Worm (Caenorhabditis elegans): ENCODE results near the gene nspa-10.
A peak's percentile ranks its signal among the peaks of the same experiment; 100 is the strongest.

nspa-10 gene

DNA sequence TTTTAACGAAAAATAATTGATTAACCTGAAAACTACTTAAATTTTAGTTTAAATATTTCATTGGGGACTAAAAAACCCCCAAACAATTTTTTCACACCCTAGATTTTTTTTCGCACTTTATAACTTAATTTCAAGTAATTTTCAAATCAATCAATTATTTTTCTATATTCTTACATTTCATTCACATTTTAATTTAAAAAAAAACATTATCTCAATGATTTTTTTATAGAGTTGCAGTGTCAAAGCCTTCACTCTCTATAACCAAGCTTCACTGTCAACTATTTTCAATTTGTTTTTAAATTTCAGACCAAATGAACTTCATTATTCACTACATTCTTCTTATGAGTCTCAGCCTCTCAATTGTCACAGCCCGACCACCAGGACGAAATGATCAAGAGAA, 23.7 kb downstream of the nspa-10 start, which contains the start of gene Y50E8A.1:
Y50E8A.1 (plus strand) TSS at position 301 of the 400 bp plus-strand sequence.
- TF ChIP-seq nhr-237 (tag; optimal IDR thresholded peaks at IDR 0.05): no peak
- no peak for TF ChIP-seq fkh-10 (GFP tag; optimal IDR thresholded peaks at IDR 0.05)
- TF ChIP-seq sea-2 (GFP tag; optimal IDR thresholded peaks at IDR 0.05): no peak
- no peak for TF ChIP-seq aly-2 (tag; optimal IDR thresholded peaks at IDR 0.05)
- TF ChIP-seq nhr-11 (tag; optimal IDR thresholded peaks at IDR 0.05): no peak
- no peak for TF ChIP-seq nfya-1 (tag; optimal IDR thresholded peaks at IDR 0.05; ENCODE audit: insufficient read depth)
- TF ChIP-seq ceh-16 (tag; optimal IDR thresholded peaks at IDR 0.05): no peak
- TF ChIP-seq elt-2 (tag; optimal IDR thresholded peaks at IDR 0.05): no peak

ce11 chrV:14725409-14725808, 24.8 kb downstream of the nspa-10 start:
- TF ChIP-seq sea-2 (GFP tag; optimal IDR thresholded peaks at IDR 0.05) (no peak), nhr-43 (tag; optimal IDR thresholded peaks at IDR 0.05; ENCODE audit: poor library complexity, severe bottlenecking) (peak; percentile 57)

DNA sequence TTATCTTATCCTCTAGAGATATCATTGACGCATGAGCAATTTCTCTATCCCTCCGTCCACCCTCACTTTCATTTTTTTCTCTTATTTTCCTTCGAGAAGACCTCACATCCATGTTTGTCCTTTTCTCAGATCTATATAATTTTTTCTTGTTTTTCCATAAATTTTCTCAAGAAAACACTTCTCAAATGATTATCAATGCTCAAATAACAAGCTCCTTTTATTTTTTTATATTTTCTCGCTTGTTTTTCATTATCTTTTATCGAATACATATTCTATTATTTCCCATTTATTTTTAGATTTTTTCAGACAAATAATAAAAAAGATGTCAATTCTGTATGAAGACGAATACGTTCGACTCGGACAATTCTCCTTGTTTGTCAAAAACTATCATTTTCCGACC, 27.2 kb downstream of the nspa-10 start, which contains the start of gene R08A2.7:
R08A2.7 (plus strand) TSS at position 301 of the 400 bp plus-strand sequence.
- TF ChIP-seq snpc-4 (tag; optimal IDR thresholded peaks at IDR 0.05): no peak
- TF ChIP-seq nhr-25 (tag; optimal IDR thresholded peaks at IDR 0.05): no peak

DNA sequence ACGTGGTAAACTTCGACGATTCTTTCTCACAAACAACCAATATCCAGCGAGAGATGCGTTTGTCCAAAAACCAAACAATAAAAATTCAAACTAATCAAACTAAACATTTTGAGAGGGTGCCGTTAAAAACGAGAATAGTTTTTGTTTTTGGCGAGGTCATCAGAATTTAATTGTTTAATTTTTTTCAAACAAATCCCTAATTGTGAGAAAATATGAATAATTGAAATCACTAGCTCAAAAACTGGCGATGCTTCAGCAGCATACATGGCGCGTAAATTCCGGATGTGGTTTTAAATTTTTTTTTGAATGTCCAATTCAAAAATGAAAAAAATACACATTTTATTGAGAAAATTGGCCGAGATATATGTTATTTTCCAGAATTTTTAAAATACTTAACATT, 30.8 kb downstream of the nspa-10 start, which contains the start of gene R08A2.1:
R08A2.1 (minus strand) TSS at position 101 of the 400 bp plus-strand sequence.
- TF ChIP-seq ztf-11 (tag; optimal IDR thresholded peaks at IDR 0.05): no peak
- TF ChIP-seq zag-1 (tag; optimal IDR thresholded peaks at IDR 0.05): no peak
- no peak for TF ChIP-seq nfya-1 (tag; optimal IDR thresholded peaks at IDR 0.05; ENCODE audit: insufficient read depth)
- no peak for TF ChIP-seq pha-4 (tag; optimal IDR thresholded peaks at IDR 0.05)
- TF ChIP-seq snpc-4 (tag; optimal IDR thresholded peaks at IDR 0.05): no peak
- no peak for TF ChIP-seq unc-39 (tag; optimal IDR thresholded peaks at IDR 0.05)

ce11 chrV:14716114-14716513, 34.1 kb downstream of the nspa-10 start, which contains the start of gene fbxa-147:
fbxa-147 (plus strand) TSS chrV:14716499.
- TF ChIP-seq unc-62 (GFP tag; optimal IDR thresholded peaks at IDR 0.05) (no peak), elt-2 (tag; optimal IDR thresholded peaks at IDR 0.05) (peak; percentile 51)

ce11 chrV:14715608-14716007, 34.6 kb downstream of the nspa-10 start, which contains the start of gene R08A2.2:
R08A2.2 (minus strand) TSS chrV:14715708.
- TF ChIP-seq unc-39 (tag; optimal IDR thresholded peaks at IDR 0.05): no peak
- TF ChIP-seq eor-1 (tag; optimal IDR thresholded peaks at IDR 0.05): no peak
- TF ChIP-seq daf-12 (tag; optimal IDR thresholded peaks at IDR 0.05): no peak
- TF ChIP-seq lsy-12 (tag; optimal IDR thresholded peaks at IDR 0.05): no peak
- no peak for TF ChIP-seq ceh-28 (tag; optimal IDR thresholded peaks at IDR 0.05)

DNA sequence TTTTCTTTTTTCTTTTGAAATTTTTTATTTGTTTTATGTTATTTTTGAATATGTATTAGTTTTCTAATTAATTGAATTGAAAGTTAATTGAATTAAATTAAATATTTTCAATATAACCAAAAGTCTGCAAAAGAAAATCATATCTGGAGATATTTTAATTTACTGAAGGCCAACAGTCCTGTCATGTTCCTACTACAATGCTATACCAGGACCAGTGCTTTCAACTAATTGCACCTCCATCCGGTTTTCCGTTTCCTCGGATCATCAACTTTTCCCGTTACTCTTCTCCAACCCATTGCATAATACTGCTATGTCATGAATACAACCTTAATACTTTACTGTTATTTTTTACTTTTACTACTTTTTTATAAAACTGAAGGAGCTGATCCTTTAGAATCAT, 37.9 kb downstream of the nspa-10 start, which contains the start of gene R08A2.5:
R08A2.5 (plus strand) TSS at position 301 of the 400 bp plus-strand sequence.
- no peak for TF ChIP-seq ztf-11 (tag; optimal IDR thresholded peaks at IDR 0.05)
- no peak for TF ChIP-seq ama-1 (optimal IDR thresholded peaks at IDR 0.05)
- no peak for TF ChIP-seq eor-1 (tag; optimal IDR thresholded peaks at IDR 0.05)
- no peak for TF ChIP-seq unc-39 (tag; optimal IDR thresholded peaks at IDR 0.05)
- no peak for TF ChIP-seq ZK546.5 (tag; optimal IDR thresholded peaks at IDR 0.05)
- no peak for TF ChIP-seq nhr-237 (tag; optimal IDR thresholded peaks at IDR 0.05)
- TF ChIP-seq ceh-16 (tag; optimal IDR thresholded peaks at IDR 0.05): no peak
- TF ChIP-seq sea-2 (GFP tag; optimal IDR thresholded peaks at IDR 0.05): no peak
- TF ChIP-seq hmg-11 (tag; optimal IDR thresholded peaks at IDR 0.05): no peak
- no peak for TF ChIP-seq ztf-4 (tag; optimal IDR thresholded peaks at IDR 0.05)
- no peak for TF ChIP-seq elt-1 (tag; optimal IDR thresholded peaks at IDR 0.05)
- TF ChIP-seq nhr-11 (tag; optimal IDR thresholded peaks at IDR 0.05): no peak

DNA sequence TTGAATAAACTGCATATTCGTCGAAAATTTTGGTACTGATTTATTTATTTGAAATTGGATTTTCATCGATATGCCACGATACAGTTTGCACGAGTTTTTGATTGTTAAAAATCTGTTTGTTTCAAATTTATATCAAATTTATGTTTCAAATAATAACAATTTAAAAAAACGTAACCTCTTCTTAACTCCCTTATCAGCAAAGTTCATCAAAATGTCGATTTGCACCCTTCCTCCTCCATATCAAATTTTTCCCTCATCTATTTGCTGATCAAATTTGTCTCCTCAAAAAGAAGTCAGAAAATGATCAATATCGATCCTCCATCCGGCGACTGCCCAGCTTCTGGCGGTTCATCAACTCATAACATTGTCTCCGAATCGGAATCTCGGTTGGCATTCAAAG, 39.2 kb downstream of the nspa-10 start, which contains the start of gene ssp-33:
ssp-33 (plus strand) TSS at position 301 of the 400 bp plus-strand sequence.
- TF ChIP-seq pqm-1 (tag; optimal IDR thresholded peaks at IDR 0.05) (no peak), egl-5 (tag; optimal IDR thresholded peaks at IDR 0.05) (no peak), elt-3 (tag; optimal IDR thresholded peaks at IDR 0.05) (no peak), R02D3.7 (tag; optimal IDR thresholded peaks at IDR 0.05) (no peak), elt-1 (tag; optimal IDR thresholded peaks at IDR 0.05) (no peak), aly-2 (tag; optimal IDR thresholded peaks at IDR 0.05) (no peak), nhr-76 (tag; optimal IDR thresholded peaks at IDR 0.05) (no peak), nhr-77 (tag; optimal IDR thresholded peaks at IDR 0.05) (no peak), mml-1 (tag; optimal IDR thresholded peaks at IDR 0.05) (no peak), jun-1 (tag; optimal IDR thresholded peaks at IDR 0.05) (no peak)
